Worm (Caenorhabditis elegans): Measurements from ENCODE around the gene Y37E11AL.9.

Y37E11AL.9 gene

ce11 chrIV:3733287-3733686 is 32.8 kb upstream of the Y37E11AL.9 start:
- TF ChIP-seq hnd-1 (tag; optimal IDR thresholded peaks at IDR 0.05) (no peak), ets-7 (tag; optimal IDR thresholded peaks at IDR 0.05) (no peak), F13C5.2 (tag; optimal IDR thresholded peaks at IDR 0.05) (no peak), tbx-37 (GFP tag; conservative IDR thresholded peaks at IDR 0.05) (no peak), pes-1 (GFP tag; IDR thresholded peaks at IDR 0.05) (no peak)

- no peak for TF ChIP-seq ceh-36 (tag; optimal IDR thresholded peaks at IDR 0.05)
These were observed 31.0 kb upstream of the Y37E11AL.9 start for ce11 chrIV:3731430-3731829.

- TF ChIP-seq tra-4 (tag; optimal IDR thresholded peaks at IDR 0.05), result no peak
- TF ChIP-seq F13C5.2 (tag; optimal IDR thresholded peaks at IDR 0.05), result peak; percentile 78
- peak; percentile 21 for TF ChIP-seq hmg-4 (GFP tag; optimal IDR thresholded peaks at IDR 0.05)
- TF ChIP-seq aly-1 (tag; optimal IDR thresholded peaks at IDR 0.05), result no peak
- no peak for TF ChIP-seq pes-1 (GFP tag; IDR thresholded peaks at IDR 0.05)
These were observed 25.4 kb upstream of the Y37E11AL.9 start, which contains the start of gene smgl-2 for ce11 chrIV:3725845-3726244. Gene smgl-2, plus strand, starts transcription at chrIV:3726164.

- TF ChIP-seq aly-1 (tag; optimal IDR thresholded peaks at IDR 0.05) (no peak), ets-7 (tag; optimal IDR thresholded peaks at IDR 0.05) (no peak), tbx-11 (GFP tag; IDR thresholded peaks at IDR 0.05) (no peak), ceh-36 (tag; optimal IDR thresholded peaks at IDR 0.05) (no peak), B0310.2 (tag; optimal IDR thresholded peaks at IDR 0.05) (no peak), scrt-1 (GFP tag; IDR thresholded peaks at IDR 0.05) (no peak), hmg-4 (GFP tag; optimal IDR thresholded peaks at IDR 0.05) (no peak), flt-1 (GFP tag; IDR thresholded peaks at IDR 0.05) (no peak), ama-1 (optimal IDR thresholded peaks at IDR 0.05) (no peak), ceh-13 (GFP tag; optimal IDR thresholded peaks at IDR 0.05) (no peak), tra-4 (tag; optimal IDR thresholded peaks at IDR 0.05) (no peak), pes-1 (GFP tag; IDR thresholded peaks at IDR 0.05) (no peak), F13C5.2 (tag; optimal IDR thresholded peaks at IDR 0.05) (no peak)
These were observed 24.9 kb upstream of the Y37E11AL.9 start, which contains the start of gene Y37E11AM.2 for ce11 chrIV:3725361-3725760. Gene Y37E11AM.2, minus strand, starts transcription at chrIV:3725461.

ce11 chrIV:3722690-3723089 is 22.2 kb upstream of the Y37E11AL.9 start, which contains the start of gene Y37E11AM.4:
Gene Y37E11AM.4, minus strand, starts transcription at chrIV:3722790.
- TF ChIP-seq hmg-4 (GFP tag; optimal IDR thresholded peaks at IDR 0.05), result no peak
- TF ChIP-seq ets-7 (tag; optimal IDR thresholded peaks at IDR 0.05), result no peak
- no peak for TF ChIP-seq pes-1 (GFP tag; IDR thresholded peaks at IDR 0.05)
- TF ChIP-seq hnd-1 (tag; optimal IDR thresholded peaks at IDR 0.05), result no peak
- no peak for TF ChIP-seq tbx-11 (GFP tag; IDR thresholded peaks at IDR 0.05)
- TF ChIP-seq aly-1 (tag; optimal IDR thresholded peaks at IDR 0.05), result no peak
- no peak for TF ChIP-seq flt-1 (GFP tag; IDR thresholded peaks at IDR 0.05)
- TF ChIP-seq tra-4 (tag; optimal IDR thresholded peaks at IDR 0.05), result no peak
- TF ChIP-seq hmbx-1 (tag; optimal IDR thresholded peaks at IDR 0.05), result no peak

ce11 chrIV:3721973-3722372 is 21.5 kb upstream of the Y37E11AL.9 start:
- TF ChIP-seq tbx-11 (GFP tag; IDR thresholded peaks at IDR 0.05), result no peak

ce11 chrIV:3720644-3721043 is 20.2 kb upstream of the Y37E11AL.9 start:
- TF ChIP-seq B0310.2 (tag; optimal IDR thresholded peaks at IDR 0.05), result no peak
- TF ChIP-seq ceh-13 (GFP tag; optimal IDR thresholded peaks at IDR 0.05), result no peak
- no peak for TF ChIP-seq sea-1 (GFP tag; conservative IDR thresholded peaks at IDR 0.05)
- TF ChIP-seq aly-1 (tag; optimal IDR thresholded peaks at IDR 0.05), result no peak
- TF ChIP-seq tbx-11 (GFP tag; IDR thresholded peaks at IDR 0.05), result no peak
- TF ChIP-seq hmg-4 (GFP tag; optimal IDR thresholded peaks at IDR 0.05), result no peak
- TF ChIP-seq scrt-1 (GFP tag; IDR thresholded peaks at IDR 0.05), result no peak
- no peak for TF ChIP-seq tra-4 (tag; optimal IDR thresholded peaks at IDR 0.05)
- no peak for TF ChIP-seq hmbx-1 (tag; optimal IDR thresholded peaks at IDR 0.05)
- no peak for TF ChIP-seq hnd-1 (tag; optimal IDR thresholded peaks at IDR 0.05)
- TF ChIP-seq ets-7 (tag; optimal IDR thresholded peaks at IDR 0.05), result no peak
- no peak for TF ChIP-seq ceh-36 (tag; optimal IDR thresholded peaks at IDR 0.05)
- TF ChIP-seq tbx-37 (GFP tag; conservative IDR thresholded peaks at IDR 0.05), result no peak
- TF ChIP-seq F13C5.2 (tag; optimal IDR thresholded peaks at IDR 0.05), result no peak
- TF ChIP-seq flt-1 (GFP tag; IDR thresholded peaks at IDR 0.05), result no peak
- no peak for TF ChIP-seq pes-1 (GFP tag; IDR thresholded peaks at IDR 0.05)
- no peak for TF ChIP-seq ama-1 (optimal IDR thresholded peaks at IDR 0.05)

- TF ChIP-seq sea-1 (GFP tag; conservative IDR thresholded peaks at IDR 0.05), result no peak
- no peak for TF ChIP-seq ceh-36 (tag; optimal IDR thresholded peaks at IDR 0.05)
- no peak for TF ChIP-seq hmbx-1 (tag; optimal IDR thresholded peaks at IDR 0.05)
- TF ChIP-seq tra-4 (tag; optimal IDR thresholded peaks at IDR 0.05), result no peak
- no peak for TF ChIP-seq flt-1 (GFP tag; IDR thresholded peaks at IDR 0.05)
- no peak for TF ChIP-seq ceh-13 (GFP tag; optimal IDR thresholded peaks at IDR 0.05)
- no peak for TF ChIP-seq hmg-4 (GFP tag; optimal IDR thresholded peaks at IDR 0.05)
- TF ChIP-seq tbx-37 (GFP tag; conservative IDR thresholded peaks at IDR 0.05), result no peak
- TF ChIP-seq B0310.2 (tag; optimal IDR thresholded peaks at IDR 0.05), result no peak
- no peak for TF ChIP-seq ets-7 (tag; optimal IDR thresholded peaks at IDR 0.05)
- TF ChIP-seq F13C5.2 (tag; optimal IDR thresholded peaks at IDR 0.05), result no peak
- no peak for TF ChIP-seq aly-1 (tag; optimal IDR thresholded peaks at IDR 0.05)
- TF ChIP-seq hnd-1 (tag; optimal IDR thresholded peaks at IDR 0.05), result no peak
- no peak for TF ChIP-seq scrt-1 (GFP tag; IDR thresholded peaks at IDR 0.05)
These were observed 18.6 kb upstream of the Y37E11AL.9 start, which contains the start of gene Y37E11AM.3 for ce11 chrIV:3719057-3719456. Gene Y37E11AM.3, minus strand, starts transcription at chrIV:3719157.

ce11 chrIV:3710737-3711136 is 10.3 kb upstream of the Y37E11AL.9 start:
- TF ChIP-seq F13C5.2 (tag; optimal IDR thresholded peaks at IDR 0.05) (no peak), hmg-4 (GFP tag; optimal IDR thresholded peaks at IDR 0.05) (no peak), scrt-1 (GFP tag; IDR thresholded peaks at IDR 0.05) (no peak), pes-1 (GFP tag; IDR thresholded peaks at IDR 0.05) (no peak), B0310.2 (tag; optimal IDR thresholded peaks at IDR 0.05) (no peak), hnd-1 (tag; optimal IDR thresholded peaks at IDR 0.05) (no peak), ama-1 (optimal IDR thresholded peaks at IDR 0.05) (no peak), tbx-11 (GFP tag; IDR thresholded peaks at IDR 0.05) (no peak), tra-4 (tag; optimal IDR thresholded peaks at IDR 0.05) (no peak), ceh-36 (tag; optimal IDR thresholded peaks at IDR 0.05) (no peak), ceh-13 (GFP tag; optimal IDR thresholded peaks at IDR 0.05) (no peak), ets-7 (tag; optimal IDR thresholded peaks at IDR 0.05) (no peak), tbx-37 (GFP tag; conservative IDR thresholded peaks at IDR 0.05) (no peak), hmbx-1 (tag; optimal IDR thresholded peaks at IDR 0.05) (no peak), flt-1 (GFP tag; IDR thresholded peaks at IDR 0.05) (no peak)

Data from whole organism, early embryonic.